Worm (Caenorhabditis elegans) whole organism, early embryonic: ENCODE measurements around the gene K07F5.16.

Source experiments
- B0310.2 ChIP-seq: sonication (generic microtip); optimal IDR thresholded peaks from 2 replicates; lab custom pipeline; 2016; ENCODE audit warnings: mild to moderate bottlenecking, missing genetic modification characterization, missing compliant biosample characterization
- F13C5.2 ChIP-seq: sonication (generic microtip); optimal IDR thresholded peaks from 2 replicates; lab custom pipeline; 2017; ENCODE audit warnings: mild to moderate bottlenecking, missing genetic modification characterization, inconsistent platforms, missing compliant biosample characterization
- ama-1 ChIP-seq: fragments of 150-350 bp; optimal IDR thresholded peaks from 2 replicates; lab custom pipeline; 2014
- ceh-13 ChIP-seq: fragments of 200-800 bp; sonication (Bioruptor generic); optimal IDR thresholded peaks from 2 replicates; lab custom pipeline; 2018; ENCODE audit warnings: mild to moderate bottlenecking, missing genetic modification characterization, missing compliant biosample characterization
- ceh-36 ChIP-seq: sonication (generic microtip); optimal IDR thresholded peaks from 2 replicates; lab custom pipeline; 2016; ENCODE audit warnings: missing genetic modification characterization, inconsistent platforms, missing compliant biosample characterization
- ets-7 ChIP-seq: sonication (generic microtip); optimal IDR thresholded peaks from 2 replicates; lab custom pipeline; 2016; ENCODE audit warnings: missing genotype, missing genetic modification characterization, missing compliant biosample characterization
- flt-1 ChIP-seq: fragments of 200-800 bp; sonication (Bioruptor generic); IDR thresholded peaks from 2 replicates; pipeline ENCODE4 v1.3.6; 2022; ENCODE audit warnings: missing genetic modification characterization, missing compliant biosample characterization
- hmbx-1 ChIP-seq: sonication (generic microtip); optimal IDR thresholded peaks from 2 replicates; lab custom pipeline; 2016; ENCODE audit warnings: mild to moderate bottlenecking, missing genetic modification characterization, missing compliant biosample characterization
- hmg-4 ChIP-seq: fragments of 200-800 bp; sonication (Bioruptor generic); optimal IDR thresholded peaks from 2 replicates; lab custom pipeline; 2018; ENCODE audit warnings: mild to moderate bottlenecking, missing genetic modification characterization, missing compliant biosample characterization
- hnd-1 ChIP-seq: sonication (generic microtip); optimal IDR thresholded peaks from 2 replicates; lab custom pipeline; 2016; ENCODE audit warnings: missing genetic modification characterization, missing compliant biosample characterization
- scrt-1 ChIP-seq: fragments of 200-800 bp; sonication (Bioruptor generic); IDR thresholded peaks from 2 replicates; pipeline ENCODE4 v1.3.6; 2022; ENCODE audit warnings: missing genetic modification characterization, missing compliant biosample characterization
- tbx-11 ChIP-seq: fragments of 200-800 bp; sonication (Bioruptor generic); IDR thresholded peaks from 2 replicates; pipeline ENCODE4 v1.3.6; 2022; ENCODE audit warnings: missing genetic modification characterization, missing compliant biosample characterization
- tbx-37 ChIP-seq: fragments of 200-800 bp; sonication (Bioruptor generic); conservative IDR thresholded peaks from 2 replicates; pipeline ENCODE4 v1.3.6; 2022; ENCODE audit warnings: missing genetic modification reagents, missing genetic modification characterization, missing compliant biosample characterization

DNA sequence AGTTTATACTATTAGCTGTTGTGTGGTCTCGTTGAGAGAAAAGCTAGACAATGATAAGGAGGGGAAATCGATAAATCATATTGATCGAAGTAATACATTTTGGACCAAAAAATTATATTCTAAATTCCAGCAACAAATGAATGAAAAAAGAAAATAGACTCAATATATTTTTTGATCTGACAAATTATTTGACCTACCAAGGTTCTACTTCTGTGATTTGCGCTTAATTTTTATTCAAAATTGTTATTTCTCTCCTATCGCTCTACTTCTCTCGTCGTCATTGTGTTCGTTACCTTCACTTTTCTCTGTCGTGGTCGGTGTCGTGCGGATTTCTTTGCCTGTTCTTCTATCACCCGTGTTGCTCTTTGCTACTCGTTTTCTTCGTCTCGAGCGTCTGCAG is 4.9 kb upstream of the K07F5.16 start:
- TF ChIP-seq F13C5.2 (tag; lab: Kevin White, UChicago): no peak
- TF ChIP-seq tbx-37 (GFP tag; lab: Robert Waterston, UW): no peak
- no peak for TF ChIP-seq hmg-4
- no peak for TF ChIP-seq ama-1 (lab: Kevin White, UChicago)
- no peak for TF ChIP-seq hnd-1 (tag; lab: Kevin White, UChicago)
- TF ChIP-seq ceh-13 (GFP tag; lab: Kevin White, UChicago): no peak
- no peak for TF ChIP-seq hmbx-1 (tag; lab: Kevin White, UChicago)
- no peak for TF ChIP-seq flt-1
- no peak for TF ChIP-seq tbx-11 (GFP tag; lab: Robert Waterston, UW)
- no peak for TF ChIP-seq ets-7 (tag; lab: Kevin White, UChicago)
- TF ChIP-seq ceh-36 (tag; lab: Kevin White, UChicago): no peak
- TF ChIP-seq B0310.2 (tag; lab: Kevin White, UChicago): no peak
- TF ChIP-seq scrt-1 (GFP tag; lab: Robert Waterston, UW): no peak
